Worm (Caenorhabditis elegans): ENCODE data around the gene hum-8.

hum-8 gene

ce11 chrIV:440509-440908, at the start of gene hum-8:
TSS of gene hum-8 (minus strand) at chrIV:440554.
- TF ChIP-seq dmd-6 (GFP tag; IDR thresholded peaks at IDR 0.05) = peak; percentile 82
- no peak for TF ChIP-seq ceh-28 (tag; optimal IDR thresholded peaks at IDR 0.05)
- no peak for TF ChIP-seq lin-38 (GFP tag; IDR thresholded peaks at IDR 0.05)
- TF ChIP-seq lim-7 (GFP tag; IDR thresholded peaks at IDR 0.05) = no peak
- no peak for TF ChIP-seq daf-8 (GFP tag; IDR thresholded peaks at IDR 0.05)
- peak; percentile 56 for TF ChIP-seq dve-1 (tag; optimal IDR thresholded peaks at IDR 0.05; ENCODE audit: insufficient read depth)
- no peak for TF ChIP-seq mdt-29 (GFP tag; IDR thresholded peaks at IDR 0.05)
- TF ChIP-seq nhr-28 (tag; optimal IDR thresholded peaks at IDR 0.05) = peak; percentile 85
- peak; percentile 31 for TF ChIP-seq hlh-30 (tag; optimal IDR thresholded peaks at IDR 0.05; ENCODE audit: insufficient read depth)
- TF ChIP-seq unc-62 (GFP tag; optimal IDR thresholded peaks at IDR 0.05 in 1 of 2) = no peak
- no peak for TF ChIP-seq unc-62 (tag; optimal IDR thresholded peaks at IDR 0.05)
- TF ChIP-seq attf-4 (tag; optimal IDR thresholded peaks at IDR 0.05) = no peak
- TF ChIP-seq F44E2.7 (GFP tag; IDR thresholded peaks at IDR 0.05) = no peak
- peak; percentile 89 for TF ChIP-seq pqm-1 (tag; optimal IDR thresholded peaks at IDR 0.05)
- no peak for TF ChIP-seq ceh-20 (GFP tag; IDR thresholded peaks at IDR 0.05)
- no peak for TF ChIP-seq duxl-1 (tag; optimal IDR thresholded peaks at IDR 0.05; ENCODE audit: poor library complexity)
- peak; percentile 75 for TF ChIP-seq aha-1 (tag)
- TF ChIP-seq nhr-77 (tag; optimal IDR thresholded peaks at IDR 0.05) = no peak
- TF ChIP-seq zfp-2 (tag; optimal IDR thresholded peaks at IDR 0.05) = no peak
- TF ChIP-seq ceh-32 (tag; optimal IDR thresholded peaks at IDR 0.05; ENCODE audit: poor library complexity) = no peak
- TF ChIP-seq nhr-41 (GFP tag; IDR thresholded peaks at IDR 0.05) = no peak
- no peak for TF ChIP-seq rbr-2 (tag; optimal IDR thresholded peaks at IDR 0.05)
- TF ChIP-seq F26F4.8 (GFP tag; conservative IDR thresholded peaks at IDR 0.05) = no peak
- TF ChIP-seq unc-130 (GFP tag; optimal IDR thresholded peaks at IDR 0.05) = no peak
- TF ChIP-seq F37D6.2 (tag; optimal IDR thresholded peaks at IDR 0.05) = no peak
- TF ChIP-seq hlh-11 (tag; optimal IDR thresholded peaks at IDR 0.05) = peak; percentile 66
- TF ChIP-seq skn-1 (tag; optimal IDR thresholded peaks at IDR 0.05) = no peak
- no peak for TF ChIP-seq nhr-48 (tag; optimal IDR thresholded peaks at IDR 0.05)
- no peak for TF ChIP-seq arid-1 (GFP tag; conservative IDR thresholded peaks at IDR 0.05)
- no peak for TF ChIP-seq jun-1 (tag; optimal IDR thresholded peaks at IDR 0.05)
- no peak for TF ChIP-seq nhr-76 (tag; optimal IDR thresholded peaks at IDR 0.05)
- no peak for TF ChIP-seq mxl-2 (GFP tag; conservative IDR thresholded peaks at IDR 0.05)
- no peak for TF ChIP-seq nhr-42 (GFP tag; IDR thresholded peaks at IDR 0.05)
- TF ChIP-seq nhr-237 (tag; optimal IDR thresholded peaks at IDR 0.05) = no peak
- TF ChIP-seq php-3 (GFP tag; IDR thresholded peaks at IDR 0.05) = no peak
- TF ChIP-seq Y105C5A.15 (GFP tag; IDR thresholded peaks at IDR 0.05) = no peak
- TF ChIP-seq lsy-2 (tag; optimal IDR thresholded peaks at IDR 0.05) = no peak
- TF ChIP-seq daf-16 (GFP tag; optimal IDR thresholded peaks at IDR 0.05) = no peak
- TF ChIP-seq daf-16 (tag; optimal IDR thresholded peaks at IDR 0.05) = peak; percentile 91

DNA sequence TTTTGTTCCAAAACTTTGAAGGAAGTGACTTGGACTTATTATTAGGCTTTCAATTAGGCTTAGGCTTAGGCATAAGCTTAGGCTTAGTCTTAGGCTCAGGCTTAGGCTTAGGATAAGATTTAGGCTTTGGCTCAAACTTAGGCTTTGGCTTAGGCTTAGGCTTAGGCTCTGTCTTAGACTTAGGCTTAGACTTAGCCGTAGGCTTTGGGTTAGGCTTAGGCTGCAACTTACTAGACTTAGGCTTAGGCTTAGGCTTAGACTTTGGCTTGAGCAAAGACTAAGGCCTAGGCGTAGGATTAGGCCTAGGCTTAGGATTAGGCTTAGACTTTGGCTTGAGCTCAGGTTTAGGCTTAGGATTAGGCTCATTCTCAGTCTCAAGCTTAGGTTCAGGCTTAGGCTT, 44.4 kb upstream of the hum-8 start:
- TF ChIP-seq nhr-111 (GFP tag; optimal IDR thresholded peaks at IDR 0.05) = no peak
- TF ChIP-seq ceh-62 (tag; optimal IDR thresholded peaks at IDR 0.05) = no peak
- TF ChIP-seq spr-1 (tag; optimal IDR thresholded peaks at IDR 0.05) = no peak
- no peak for TF ChIP-seq hif-1 (tag; optimal IDR thresholded peaks at IDR 0.05)
- TF ChIP-seq ztf-11 (tag; optimal IDR thresholded peaks at IDR 0.05) = no peak
- TF ChIP-seq snpc-1.2 (GFP tag; IDR thresholded peaks at IDR 0.05) = no peak
- TF ChIP-seq lim-7 (GFP tag; IDR thresholded peaks at IDR 0.05) = no peak
